Worm (Caenorhabditis elegans): ENCODE results near the gene col-110.

- TF ChIP-seq F37B4.10 (GFP tag; IDR thresholded peaks at IDR 0.05) (no peak), lsl-1 (GFP tag; optimal IDR thresholded peaks at IDR 0.05) (no peak), K11D2.4 (GFP tag; IDR thresholded peaks at IDR 0.05) (no peak), snpc-4 (GFP tag; optimal IDR thresholded peaks at IDR 0.05) (no peak), snpc-4 (tag; optimal IDR thresholded peaks at IDR 0.05) (no peak), sptf-2 (GFP tag; optimal IDR thresholded peaks at IDR 0.05) (no peak), atf-7 (tag; optimal IDR thresholded peaks at IDR 0.05) (no peak)
Observed at ce11 chrIV:4565882-4566281, 43.6 kb downstream of the col-110 start.
